Worm (Caenorhabditis elegans): ENCODE data around the gene M01F1.8.
A peak's percentile ranks its signal among the peaks of the same experiment; 100 is the strongest.

M01F1.8 gene

ce11 chrIII:3493138-3493537, 9.2 kb downstream of the M01F1.8 start, which contains the start of gene gly-14:
TSS of gene gly-14 (minus strand) at chrIII:3493238.
- TF ChIP-seq elt-3 (tag; optimal IDR thresholded peaks at IDR 0.05) (no peak), mls-2 (tag; optimal IDR thresholded peaks at IDR 0.05) (no peak), snpc-4 (tag; optimal IDR thresholded peaks at IDR 0.05) (no peak), ztf-11 (tag; optimal IDR thresholded peaks at IDR 0.05) (no peak), hlh-1 (tag; optimal IDR thresholded peaks at IDR 0.05) (no peak), unc-39 (tag; optimal IDR thresholded peaks at IDR 0.05) (no peak)

DNA sequence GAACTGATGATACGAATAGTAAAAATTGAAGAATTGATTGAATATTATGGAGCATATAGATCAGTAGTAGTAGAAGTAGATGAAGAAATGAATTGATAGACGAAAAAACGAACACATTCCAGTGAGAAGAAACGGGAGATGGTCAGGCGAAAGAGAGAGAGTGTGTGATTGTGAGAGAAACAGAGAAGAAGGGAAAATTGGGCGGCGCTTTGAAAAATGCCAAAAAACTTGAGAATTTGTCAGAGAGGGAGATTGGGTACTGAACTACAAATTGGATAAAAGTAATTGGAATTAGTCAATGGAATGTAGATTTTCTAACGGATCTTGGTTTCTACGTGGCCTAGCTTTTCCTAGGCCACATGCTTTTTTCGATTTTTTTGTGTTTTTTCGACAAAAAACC, 14.1 kb downstream of the M01F1.8 start, which contains the start of gene C34C12.7:
C34C12.7 (minus strand) TSS at position 118 of the 400 bp plus-strand sequence.
- TF ChIP-seq ham-2 (GFP tag; optimal IDR thresholded peaks at IDR 0.05), result no peak
- TF ChIP-seq unc-120 (tag; optimal IDR thresholded peaks at IDR 0.05; ENCODE audit: poor library complexity, severe bottlenecking), result no peak
- TF ChIP-seq mep-1 (tag; optimal IDR thresholded peaks at IDR 0.05), result no peak
- TF ChIP-seq hlh-1 (tag; optimal IDR thresholded peaks at IDR 0.05), result no peak
- no peak for TF ChIP-seq flh-1 (GFP tag; optimal IDR thresholded peaks at IDR 0.05)
- no peak for TF ChIP-seq sptf-1 (tag; optimal IDR thresholded peaks at IDR 0.05)
- no peak for TF ChIP-seq M03D4.4 (tag; optimal IDR thresholded peaks at IDR 0.05)
- no peak for TF ChIP-seq elt-3 (tag; optimal IDR thresholded peaks at IDR 0.05)
- TF ChIP-seq tbx-8 (GFP tag; optimal IDR thresholded peaks at IDR 0.05), result no peak

DNA sequence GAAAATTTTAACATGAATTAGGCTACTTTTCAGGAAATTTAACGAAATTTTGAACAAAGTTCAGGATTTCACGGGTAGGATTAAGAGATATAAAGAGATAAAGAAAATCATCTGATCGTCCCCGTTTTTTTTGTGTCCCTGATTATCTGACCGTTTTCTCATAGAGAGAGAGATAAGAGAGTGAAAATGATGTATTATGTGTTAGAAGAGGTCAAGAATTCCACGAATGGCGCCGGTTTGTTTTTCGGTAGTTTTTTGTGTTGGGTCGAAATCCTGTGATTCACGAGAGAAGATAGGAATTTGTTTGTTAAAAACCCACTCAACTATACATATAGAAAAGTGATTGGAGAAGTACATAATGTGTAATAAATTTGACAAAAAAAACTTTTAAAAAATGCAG, 15.2 kb downstream of the M01F1.8 start:
- TF ChIP-seq sem-2 (GFP tag; optimal IDR thresholded peaks at IDR 0.05) (no peak), elt-1 (tag; optimal IDR thresholded peaks at IDR 0.05; ENCODE audit: borderline replicate concordance, insufficient read depth) (no peak), ceh-43 (GFP tag; optimal IDR thresholded peaks at IDR 0.05) (no peak), flh-1 (GFP tag; optimal IDR thresholded peaks at IDR 0.05) (no peak), mls-2 (tag; optimal IDR thresholded peaks at IDR 0.05) (no peak), ceh-39 (tag; optimal IDR thresholded peaks at IDR 0.05) (no peak), drap-1 (GFP tag; optimal IDR thresholded peaks at IDR 0.05) (no peak), unc-39 (tag; optimal IDR thresholded peaks at IDR 0.05) (no peak), ceh-83 (GFP tag; optimal IDR thresholded peaks at IDR 0.05) (no peak), tbx-8 (GFP tag; optimal IDR thresholded peaks at IDR 0.05) (no peak)

- no peak for TF ChIP-seq ceh-83 (GFP tag; optimal IDR thresholded peaks at IDR 0.05)
- no peak for TF ChIP-seq nhr-237 (tag; optimal IDR thresholded peaks at IDR 0.05)
- TF ChIP-seq zip-8 (tag; optimal IDR thresholded peaks at IDR 0.05), result peak; percentile 61
These were observed 16.3 kb downstream of the M01F1.8 start for ce11 chrIII:3486055-3486454.

- no peak for TF ChIP-seq pha-4 (tag; optimal IDR thresholded peaks at IDR 0.05)
- no peak for TF ChIP-seq nhr-12 (tag; optimal IDR thresholded peaks at IDR 0.05)
- TF ChIP-seq drap-1 (GFP tag; optimal IDR thresholded peaks at IDR 0.05), result no peak
- TF ChIP-seq hlh-1 (tag; optimal IDR thresholded peaks at IDR 0.05), result no peak
- no peak for TF ChIP-seq mep-1 (tag; optimal IDR thresholded peaks at IDR 0.05)
- no peak for TF ChIP-seq lin-13 (tag; optimal IDR thresholded peaks at IDR 0.05)
- no peak for TF ChIP-seq ceh-39 (tag; optimal IDR thresholded peaks at IDR 0.05)
- TF ChIP-seq lsy-2 (tag; optimal IDR thresholded peaks at IDR 0.05), result no peak
These were observed 17.4 kb downstream of the M01F1.8 start for ce11 chrIII:3484995-3485394.

DNA sequence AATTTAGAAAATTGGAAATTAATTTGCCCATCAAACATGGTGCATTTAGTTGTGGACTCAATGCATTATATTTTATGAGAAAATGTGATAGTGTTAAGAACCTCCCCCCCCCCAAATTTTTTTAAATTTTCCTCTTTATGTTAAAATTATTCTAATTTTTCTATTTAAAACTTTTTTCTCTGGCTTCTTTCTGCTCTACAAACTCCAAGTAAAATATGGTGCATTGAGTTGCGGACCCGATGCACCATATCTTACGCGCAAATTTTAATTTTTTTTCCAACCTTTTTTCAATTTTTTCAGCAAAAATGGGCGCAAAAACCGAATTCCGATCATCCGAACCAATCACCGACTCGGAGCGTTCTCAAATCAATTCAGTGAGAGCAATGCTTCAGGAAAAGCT, 20.1 kb downstream of the M01F1.8 start, which contains the start of gene C34C12.6:
C34C12.6 (plus strand) TSS at position 301 of the 400 bp plus-strand sequence.
- no peak for TF ChIP-seq unc-39 (tag; optimal IDR thresholded peaks at IDR 0.05)
- no peak for TF ChIP-seq unc-62 (GFP tag; optimal IDR thresholded peaks at IDR 0.05)
- TF ChIP-seq unc-120 (tag; optimal IDR thresholded peaks at IDR 0.05; ENCODE audit: poor library complexity, severe bottlenecking), result no peak
- no peak for TF ChIP-seq sem-2 (GFP tag; optimal IDR thresholded peaks at IDR 0.05)
- no peak for TF ChIP-seq M03D4.4 (tag; optimal IDR thresholded peaks at IDR 0.05)
- no peak for TF ChIP-seq mls-2 (tag; optimal IDR thresholded peaks at IDR 0.05)
- TF ChIP-seq ces-1 (GFP tag; optimal IDR thresholded peaks at IDR 0.05), result no peak
- TF ChIP-seq elt-3 (tag; optimal IDR thresholded peaks at IDR 0.05), result no peak
- no peak for TF ChIP-seq elt-1 (tag; optimal IDR thresholded peaks at IDR 0.05; ENCODE audit: borderline replicate concordance, insufficient read depth)
- no peak for TF ChIP-seq lsy-2 (tag; optimal IDR thresholded peaks at IDR 0.05)
- no peak for TF ChIP-seq pha-4 (tag; optimal IDR thresholded peaks at IDR 0.05)
- no peak for TF ChIP-seq cnd-1 (tag; optimal IDR thresholded peaks at IDR 0.05)
- TF ChIP-seq flh-1 (GFP tag; optimal IDR thresholded peaks at IDR 0.05), result no peak
- TF ChIP-seq hlh-1 (tag; optimal IDR thresholded peaks at IDR 0.05), result no peak
- TF ChIP-seq sptf-1 (tag; optimal IDR thresholded peaks at IDR 0.05), result no peak
- TF ChIP-seq snpc-4 (tag; optimal IDR thresholded peaks at IDR 0.05), result no peak
- TF ChIP-seq ceh-39 (tag; optimal IDR thresholded peaks at IDR 0.05), result no peak
- no peak for TF ChIP-seq nhr-76 (tag; optimal IDR thresholded peaks at IDR 0.05)
- TF ChIP-seq drap-1 (GFP tag; optimal IDR thresholded peaks at IDR 0.05), result no peak
- no peak for TF ChIP-seq ceh-43 (GFP tag; optimal IDR thresholded peaks at IDR 0.05)

All from whole organism, mixed stage, embryonic.